Worm (Caenorhabditis elegans) whole organism, mixed stage, embryonic: ENCODE results near the gene K12H6.8.

ENCODE experiments used
- ces-1 ChIP-seq: fragments of 150-350 bp; optimal IDR thresholded peaks from 2 replicates; lab custom pipeline; 2014; ENCODE audit warnings: missing biosample characterization, missing genetic modification reagents, missing genetic modification characterization
- nhr-237 ChIP-seq: fragments of 150-350 bp; optimal IDR thresholded peaks from 2 replicates; lab custom pipeline; 2014; ENCODE audit warnings: missing biosample characterization, missing genetic modification characterization
- nhr-28 ChIP-seq: fragments of 150-350 bp; optimal IDR thresholded peaks from 2 replicates; lab custom pipeline; 2014; ENCODE audit warnings: missing biosample characterization, missing genetic modification characterization
- sptf-1 ChIP-seq: sonication (generic microtip); optimal IDR thresholded peaks from 2 replicates; lab custom pipeline; 2017; ENCODE audit warnings: mild to moderate bottlenecking, missing genetic modification characterization, moderate library complexity, missing compliant biosample characterization

DNA sequence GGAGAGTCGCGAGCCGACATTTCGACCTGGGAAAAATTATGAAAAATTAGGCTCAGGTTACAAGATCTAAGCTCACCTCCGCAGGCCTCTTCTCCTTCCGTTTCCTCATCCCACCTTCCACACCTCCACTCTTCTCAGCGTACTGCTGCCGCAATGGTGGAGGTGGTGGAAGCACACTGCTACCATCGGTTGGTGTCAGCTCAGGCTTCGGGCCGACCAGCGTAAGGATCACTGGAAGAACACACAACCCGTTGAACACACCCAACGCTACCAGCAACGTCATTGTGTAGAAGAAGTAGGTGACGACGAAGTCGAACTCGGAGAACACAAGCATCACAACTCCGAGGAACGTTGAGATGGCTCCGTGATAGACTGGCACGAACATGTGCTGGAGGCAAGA, 18.0 kb downstream of the K12H6.8 start:
- TF ChIP-seq sptf-1 (tag; lab: Kevin White, UChicago) (no peak), ces-1 (GFP tag; lab: Kevin White, UChicago) (no peak), nhr-237 (tag; lab: Kevin White, UChicago) (no peak), nhr-28 (no peak)
